Fruit fly (Drosophila melanogaster): ENCODE results near the gene CG7518.

Gene CG7518

DNA sequence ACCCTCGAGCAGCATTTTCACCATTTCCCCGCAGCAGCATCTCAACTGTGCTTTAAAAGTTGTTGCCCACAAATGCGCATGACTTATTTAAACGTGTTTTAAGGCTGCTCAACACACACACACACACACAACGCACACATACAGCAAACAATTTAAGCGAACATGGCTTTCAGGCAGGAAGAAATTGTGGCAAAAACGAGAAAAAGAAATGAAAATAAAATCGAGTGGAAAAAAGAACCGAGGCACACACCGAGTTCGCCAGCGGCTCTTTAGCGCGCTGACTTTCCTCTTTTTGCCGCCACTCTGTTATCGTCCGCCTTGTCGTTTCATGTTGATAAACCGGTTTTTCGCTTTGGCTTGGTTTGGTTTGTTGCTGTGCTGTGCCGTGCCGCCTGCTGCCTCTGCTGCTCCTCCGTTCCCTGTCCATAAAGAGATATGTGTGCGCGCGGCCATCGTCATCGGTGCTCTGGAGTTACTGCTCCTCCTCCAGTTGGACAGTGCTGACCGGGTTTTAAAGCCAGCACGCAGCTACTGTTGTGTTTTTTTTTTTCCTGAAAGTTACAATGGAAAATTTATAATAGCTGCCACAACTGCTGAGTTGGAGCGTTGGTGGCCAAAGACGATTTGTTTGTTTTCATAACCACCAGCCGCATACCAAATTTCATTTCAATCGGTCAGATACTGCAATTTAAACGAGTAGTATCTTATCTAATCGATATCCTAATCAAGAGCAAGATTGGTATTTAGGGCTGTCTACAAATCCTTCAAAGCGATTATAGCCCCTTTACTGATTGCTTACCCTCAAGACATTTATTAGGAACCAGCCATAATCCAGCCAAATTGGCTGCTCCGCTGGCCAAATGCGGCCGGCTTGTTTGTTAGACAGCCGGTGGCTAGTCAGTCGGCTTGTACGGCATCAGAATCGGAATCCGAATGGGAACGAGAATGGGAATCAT lies 18.2 kb downstream of the CG7518 start:
- TF ChIP-seq CG9139 (GFP tag; optimal IDR thresholded peaks at IDR 0.05) (peak; percentile 23), achi (GFP tag; optimal IDR thresholded peaks at IDR 0.05) (no peak), Hr39 (GFP tag; optimal IDR thresholded peaks at IDR 0.05) (no peak), dac (GFP tag; optimal IDR thresholded peaks at IDR 0.05) (no peak), Hr4 (GFP tag; optimal IDR thresholded peaks at IDR 0.05) (no peak), CG10631 (GFP tag; optimal IDR thresholded peaks at IDR 0.05) (peak; percentile 74), Blimp-1 (GFP tag; optimal IDR thresholded peaks at IDR 0.05) (peak; percentile 32), fd59A (GFP tag; optimal IDR thresholded peaks at IDR 0.05) (no peak), CG34406 (GFP tag; optimal IDR thresholded peaks at IDR 0.05) (no peak), CG6808 (GFP tag; optimal IDR thresholded peaks at IDR 0.05) (peak; percentile 42), CG11762 (GFP tag; optimal IDR thresholded peaks at IDR 0.05; ENCODE audit: insufficient read depth) (no peak), CG8632 (GFP tag; optimal IDR thresholded peaks at IDR 0.05) (no peak), fkh (GFP tag; optimal IDR thresholded peaks at IDR 0.05) (peak; percentile 21), Gug (GFP tag; IDR thresholded peaks at IDR 0.05) (no peak), OdsH (GFP tag; optimal IDR thresholded peaks at IDR 0.05) (peak; percentile 6), esn (GFP tag; optimal IDR thresholded peaks at IDR 0.05) (peak; percentile 11), Sox14 (GFP tag; optimal IDR thresholded peaks at IDR 0.05) (no peak), eg (GFP tag; IDR thresholded peaks at IDR 0.05) (0 out of 3 replicates have a peak, but pooled peaks have one; percentile 5), CG8319 (GFP tag; optimal IDR thresholded peaks at IDR 0.05) (no peak), Ets21C (GFP tag; optimal IDR thresholded peaks at IDR 0.05) (no peak), ss (GFP tag; optimal IDR thresholded peaks at IDR 0.05) (peak; percentile 51 to 70), Met (GFP tag; optimal IDR thresholded peaks at IDR 0.05) (no peak), CG16779 (tag; optimal IDR thresholded peaks at IDR 0.05) (peak; percentile 46), CG6276 (GFP tag; optimal IDR thresholded peaks at IDR 0.05) (peak; percentile 57), CG11294 (GFP tag; IDR thresholded peaks at IDR 0.05) (no peak), CG4318 (GFP tag; optimal IDR thresholded peaks at IDR 0.05) (no peak), acj6 (GFP tag; optimal IDR thresholded peaks at IDR 0.05) (no peak), Sox15 (GFP tag; optimal IDR thresholded peaks at IDR 0.05) (no peak), Eip93F (GFP tag; optimal IDR thresholded peaks at IDR 0.05) (peak; percentile 18), CG3919 (GFP tag; optimal IDR thresholded peaks at IDR 0.05) (no peak), svp (GFP tag) (no peak), Smox (GFP tag; optimal IDR thresholded peaks at IDR 0.05) (no peak), pdm3 (GFP tag; optimal IDR thresholded peaks at IDR 0.05) (no peak), CG7368 (GFP tag; optimal IDR thresholded peaks at IDR 0.05) (no peak), Lpt (GFP tag; optimal IDR thresholded peaks at IDR 0.05) (peak; percentile 60), CG31627 (GFP tag; optimal IDR thresholded peaks at IDR 0.05) (no peak), CG15336 (GFP tag; IDR thresholded peaks at IDR 0.05) (peak; percentile 24; the same call in 1 of the 2 replicates), CG11902 (GFP tag; optimal IDR thresholded peaks at IDR 0.05) (no peak), net (GFP tag; optimal IDR thresholded peaks at IDR 0.05) (peak; percentile 19), CG6854 (GFP tag; optimal IDR thresholded peaks at IDR 0.05) (no peak), fd85E (GFP tag; optimal IDR thresholded peaks at IDR 0.05) (no peak), CG6792 (GFP tag; optimal IDR thresholded peaks at IDR 0.05) (no peak), cyc (GFP tag; optimal IDR thresholded peaks at IDR 0.05) (peak; percentile 4), salr (GFP tag; optimal IDR thresholded peaks at IDR 0.05) (no peak), Eip78C (GFP tag) (peak; percentile 84), Ets96B (tag; optimal IDR thresholded peaks at IDR 0.05) (peak; percentile 14), CG3032 (tag; optimal IDR thresholded peaks at IDR 0.05) (no peak), lz (GFP tag; optimal IDR thresholded peaks at IDR 0.05) (no peak), Hr38 (GFP tag; optimal IDR thresholded peaks at IDR 0.05) (no peak), CG8119 (GFP tag; IDR thresholded peaks at IDR 0.05) (peak; percentile 40; the same call in 2 of the 3 replicates)
